Worm (Caenorhabditis elegans) whole organism, young adult: Measurements from ENCODE around the gene C44B7.7.

Experiments
- K12H6.12 ChIP-seq: fragments of 200-800 bp; sonication (Bioruptor generic); optimal IDR thresholded peaks from 2 replicates; lab custom pipeline; 2018; ENCODE audit warnings: mild to moderate bottlenecking, missing genetic modification characterization, missing compliant biosample characterization
- ama-1 ChIP-seq, 3 experiments: fragments of 150-350 bp in 1 of 3; sonication (generic microtip) in 2 of 3; optimal IDR thresholded peaks; 2 replicates each; lab custom pipeline; 2014 to 2018; ENCODE audit warnings: missing biosample characterization in 2 of 3, missing genetic modification characterization in 2 of 3, missing genetic modification reagents in 2 of 3
- bed-2 ChIP-seq: fragments of 200-800 bp; sonication (Bioruptor generic); IDR thresholded peaks from 2 replicates; pipeline ENCODE4 v1.3.6; 2022; ENCODE audit warnings: missing genetic modification reagents, missing genetic modification characterization, missing compliant biosample characterization
- ets-4 ChIP-seq: fragments of 200-800 bp; sonication (Bioruptor generic); optimal IDR thresholded peaks from 2 replicates; lab custom pipeline; 2018; ENCODE audit warnings: mild to moderate bottlenecking, missing genetic modification characterization, missing compliant biosample characterization
- fkh-3 ChIP-seq: sonication (generic microtip); optimal IDR thresholded peaks from 2 replicates; lab custom pipeline; 2016; ENCODE audit warnings: mild to moderate bottlenecking, missing genetic modification characterization, missing compliant biosample characterization
- lin-35 ChIP-seq, 3 experiments: fragments of 150-350 bp in 2 of 3; sonication (generic microtip) in 1 of 3; optimal IDR thresholded peaks; 2 replicates each; lab custom pipeline; 2014 to 2018; ENCODE audit warnings: missing biosample characterization in 3 of 3, missing genetic modification characterization in 3 of 3, missing genetic modification reagents in 3 of 3
- madf-10 ChIP-seq: sonication (generic microtip); optimal IDR thresholded peaks from 2 replicates; lab custom pipeline; 2016; ENCODE audit warnings: mild to moderate bottlenecking, missing genetic modification characterization, missing compliant biosample characterization
- snpc-4 ChIP-seq, 5 experiments: fragments of 150-350 bp in 1 of 5; sonication (generic microtip) in 4 of 5; optimal IDR thresholded peaks; 2 replicates each; lab custom pipeline; 2014 to 2018; ENCODE audit warnings: missing genetic modification characterization in 5 of 5, missing biosample characterization in 3 of 5, antibody characterized with exemption in 2 of 5, mild to moderate bottlenecking in 2 of 5, missing compliant biosample characterization in 2 of 5, missing genotype in 2 of 5, moderate library complexity in 2 of 5, missing genetic modification reagents in 1 of 5
- unc-62 ChIP-seq: fragments of 150-350 bp; optimal IDR thresholded peaks from 2 replicates; lab custom pipeline; 2014; ENCODE audit warnings: missing biosample characterization, missing genetic modification reagents, missing genetic modification characterization
- zfh-2 ChIP-seq: fragments of 200-800 bp; sonication (Bioruptor generic); conservative IDR thresholded peaks from 2 replicates; pipeline ENCODE4 v1.3.6; 2022; ENCODE audit warnings: missing genetic modification reagents, missing genetic modification characterization, missing compliant biosample characterization
- ztf-18 ChIP-seq: sonication (generic microtip); optimal IDR thresholded peaks from 2 replicates; lab custom pipeline; 2016; ENCODE audit warnings: missing genotype, mild to moderate bottlenecking, missing genetic modification characterization, missing compliant biosample characterization
- ztf-28 ChIP-seq: fragments of 200-800 bp; sonication (Bioruptor generic); IDR thresholded peaks from 2 replicates; pipeline ENCODE4 v1.3.6; 2022; ENCODE audit warnings: missing genetic modification reagents, missing genetic modification characterization, missing compliant biosample characterization
- ztf-3 ChIP-seq: fragments of 200-800 bp; sonication (Bioruptor generic); optimal IDR thresholded peaks from 2 replicates; lab custom pipeline; 2018; ENCODE audit warnings: mild to moderate bottlenecking, missing genetic modification characterization, missing compliant biosample characterization

- no peak for TF ChIP-seq ama-1 (optimal IDR thresholded peaks at IDR 0.05; lab: Kevin White, UChicago)
- TF ChIP-seq ama-1 (GFP tag; optimal IDR thresholded peaks at IDR 0.05; lab: Kevin White, UChicago), result no peak
- TF ChIP-seq snpc-4 (GFP tag; optimal IDR thresholded peaks at IDR 0.05; lab: Kevin White, UChicago), result no peak
- no peak for TF ChIP-seq snpc-4 (tag; optimal IDR thresholded peaks at IDR 0.05; lab: Kevin White, UChicago)
- no peak for TF ChIP-seq ztf-28 (GFP tag; lab: Robert Waterston, UW)
- TF ChIP-seq bed-2 (GFP tag; lab: Robert Waterston, UW), result no peak
- TF ChIP-seq lin-35 (GFP tag; optimal IDR thresholded peaks at IDR 0.05; lab: Kevin White, UChicago), result no peak
- no peak for TF ChIP-seq fkh-3 (tag; lab: Kevin White, UChicago)
- TF ChIP-seq unc-62, result no peak
- TF ChIP-seq zfh-2 (GFP tag; lab: Robert Waterston, UW), result no peak
- no peak for TF ChIP-seq ztf-18 (tag; lab: Kevin White, UChicago)
- no peak for TF ChIP-seq K12H6.12
- no peak for TF ChIP-seq madf-10 (tag; lab: Kevin White, UChicago)
- no peak for TF ChIP-seq ets-4
- TF ChIP-seq ztf-3, result no peak
These were observed 47.6 kb upstream of the C44B7.7 start, which contains the start of gene F22D3.4 for ce11 chrII:6927603-6928002.
